Worm (Caenorhabditis elegans) whole organism, L1 larva: ENCODE data around the gene ceh-76.

Experiments
- alr-1 ChIP-seq: fragments of 200-800 bp; sonication (Bioruptor generic); optimal IDR thresholded peaks from 2 replicates; lab custom pipeline; 2018; ENCODE audit warnings: borderline replicate concordance, mild to moderate bottlenecking, missing genetic modification characterization, missing compliant biosample characterization
- elt-2 ChIP-seq: sonication (generic microtip); optimal IDR thresholded peaks from 2 replicates; lab custom pipeline; 2016; ENCODE audit warnings: missing genetic modification characterization, mild to moderate bottlenecking, inconsistent platforms, missing compliant biosample characterization, missing genetic modification reagents
- fos-1 ChIP-seq: fragments of 150-350 bp; optimal IDR thresholded peaks from 2 replicates; lab custom pipeline; 2014; ENCODE audit warnings: missing biosample characterization, missing genetic modification characterization
- jun-1 ChIP-seq: fragments of 150-350 bp; optimal IDR thresholded peaks from 2 replicates; lab custom pipeline; 2014; ENCODE audit warnings: missing biosample characterization, missing genetic modification reagents, missing genetic modification characterization
- lin-13 ChIP-seq: fragments of 150-350 bp; optimal IDR thresholded peaks from 2 replicates; lab custom pipeline; 2014; ENCODE audit warnings: missing biosample characterization, missing genetic modification reagents, missing genetic modification characterization
- lin-15B ChIP-seq: fragments of 150-350 bp; sonication (generic microtip); optimal IDR thresholded peaks from 3 replicates; lab custom pipeline; 2014; ENCODE audit warnings: missing biosample characterization, missing genetic modification characterization
- lir-3 ChIP-seq: sonication (generic microtip); optimal IDR thresholded peaks from 2 replicates; lab custom pipeline; 2016; ENCODE audit warnings: mild to moderate bottlenecking, missing genetic modification characterization, moderate library complexity, missing compliant biosample characterization; ENCODE audit not compliant: poor library complexity
- nhr-19 ChIP-seq: fragments of 200-800 bp; sonication (Bioruptor generic); conservative IDR thresholded peaks from 2 replicates; pipeline ENCODE4 v1.3.6; 2022; ENCODE audit warnings: missing genetic modification characterization, missing compliant biosample characterization
- nhr-237 ChIP-seq: fragments of 150-350 bp; optimal IDR thresholded peaks from 2 replicates; lab custom pipeline; 2014; ENCODE audit warnings: missing biosample characterization, missing genetic modification characterization
- nhr-90 ChIP-seq: sonication (generic microtip); optimal IDR thresholded peaks from 2 replicates; lab custom pipeline; 2016; ENCODE audit warnings: mild to moderate bottlenecking, missing genetic modification characterization, missing compliant biosample characterization; ENCODE audit not compliant: poor library complexity
- sox-4 ChIP-seq: sonication (generic microtip); optimal IDR thresholded peaks from 2 replicates; lab custom pipeline; 2016; ENCODE audit warnings: missing genetic modification characterization, missing compliant biosample characterization
- unc-86 ChIP-seq: sonication (generic microtip); optimal IDR thresholded peaks from 2 replicates; lab custom pipeline; 2016; ENCODE audit warnings: missing genetic modification characterization, missing compliant biosample characterization

ce11 chrV:8013901-8014388 lies 19.5 kb upstream of the ceh-76 start, which contains the start of gene Y97E10AR.6:
- TF ChIP-seq elt-2 (tag; lab: Kevin White, UChicago) (no peak), alr-1 (no peak), nhr-237 (tag; lab: Kevin White, UChicago) (no peak), sox-4 (tag; lab: Kevin White, UChicago) (no peak), nhr-19 (no peak), fos-1 (tag; lab: Kevin White, UChicago) (no peak), unc-86 (tag; lab: Kevin White, UChicago) (no peak), nhr-90 (no peak), lin-15B (tag; lab: Kevin White, UChicago) (peak; percentile 20), jun-1 (tag; lab: Kevin White, UChicago) (no peak), lir-3 (no peak), lin-13 (GFP tag; lab: Kevin White, UChicago) (no peak)
